Fruit fly (Drosophila melanogaster) whole organism, embryonic: ENCODE results near the gene Dok.

Source experiments
- Antp ChIP-seq: fragments of 200-800 bp; sonication (Bioruptor generic); optimal IDR thresholded peaks from 3 replicates; lab custom pipeline; 2016; ENCODE audit warnings: missing biosample characterization, missing genetic modification characterization
- Awh ChIP-seq: fragments of 200-800 bp; sonication (Bioruptor generic); IDR thresholded peaks from 2 replicates; pipeline ENCODE4, ENCODE4 v1.3.6; 2022; ENCODE audit warnings: missing biosample characterization, missing genetic modification characterization
- B-H2 ChIP-seq: fragments of 200-800 bp; sonication (Bioruptor generic); optimal IDR thresholded peaks from 2 replicates; lab custom pipeline; 2018; ENCODE audit warnings: missing biosample characterization, mild to moderate bottlenecking, missing genetic modification characterization
- Bgb ChIP-seq: fragments of 200-800 bp; sonication (Bioruptor generic); IDR thresholded peaks from 2 replicates; pipeline ENCODE4 v1.3.6; 2022; ENCODE audit warnings: missing biosample characterization, missing genetic modification characterization; ENCODE audit not compliant: partially characterized antibody
- C15 ChIP-seq: fragments of 200-800 bp; sonication (Bioruptor generic); IDR thresholded peaks from 3 replicates; pipeline ENCODE4 v1.3.6; 2022; ENCODE audit warnings: missing biosample characterization, missing genetic modification characterization
- CG10462 ChIP-seq: fragments of 200-800 bp; sonication (Bioruptor generic); optimal IDR thresholded peaks from 2 replicates; lab custom pipeline; 2016; ENCODE audit warnings: missing biosample characterization, missing genetic modification characterization
- CG1233 ChIP-seq: fragments of 200-800 bp; sonication (Bioruptor generic); optimal IDR thresholded peaks from 4 replicates; lab custom pipeline; 2018; ENCODE audit warnings: missing biosample characterization, mild to moderate bottlenecking, missing genetic modification characterization
- CG13424 ChIP-seq: fragments of 200-800 bp; sonication (Bioruptor generic); optimal IDR thresholded peaks from 2 replicates; lab custom pipeline; 2019; ENCODE audit warnings: missing biosample characterization, mild to moderate bottlenecking, missing genetic modification characterization, moderate library complexity
- CG15073 ChIP-seq: fragments of 200-800 bp; sonication (Bioruptor generic); optimal IDR thresholded peaks from 2 replicates; lab custom pipeline; 2016; ENCODE audit warnings: missing biosample characterization, missing genetic modification characterization
- CG16815 ChIP-seq: fragments of 200-800 bp; sonication (Bioruptor generic); optimal IDR thresholded peaks from 3 replicates; lab custom pipeline; 2017; ENCODE audit warnings: missing biosample characterization, mild to moderate bottlenecking, missing genetic modification characterization
- CG2712 ChIP-seq: fragments of 200-800 bp; optimal IDR thresholded peaks from 3 replicates; lab custom pipeline; 2019; ENCODE audit warnings: missing biosample characterization, mild to moderate bottlenecking, missing genetic modification characterization, moderate library complexity
- CG4707 ChIP-seq: fragments of 200-800 bp; sonication (Bioruptor generic); optimal IDR thresholded peaks from 2 replicates; lab custom pipeline; 2018; ENCODE audit warnings: missing biosample characterization, mild to moderate bottlenecking, missing genetic modification characterization, moderate library complexity
- CG4730 ChIP-seq: fragments of 200-800 bp; sonication (Bioruptor generic); IDR thresholded peaks from 2 replicates; pipeline ENCODE4 v1.3.6; 2022; ENCODE audit warnings: missing biosample characterization, missing genetic modification characterization
- CG4820 ChIP-seq: fragments of 200-800 bp; sonication (Bioruptor generic); optimal IDR thresholded peaks from 3 replicates; lab custom pipeline; 2016; ENCODE audit warnings: missing biosample characterization, missing genetic modification characterization
- CG6272 ChIP-seq: fragments of 200-800 bp; sonication (Bioruptor generic); IDR thresholded peaks from 2 replicates; pipeline ENCODE4 v1.3.6; 2022; ENCODE audit warnings: missing biosample characterization, missing genetic modification characterization
- CG7556 ChIP-seq: fragments of 200-800 bp; sonication (Bioruptor generic); optimal IDR thresholded peaks from 2 replicates; lab custom pipeline; 2017; ENCODE audit warnings: missing biosample characterization, mild to moderate bottlenecking, missing genetic modification characterization
- CG8281 ChIP-seq: fragments of 200-800 bp; sonication (Bioruptor generic); optimal IDR thresholded peaks from 2 replicates; lab custom pipeline; 2018; ENCODE audit warnings: missing biosample characterization, mild to moderate bottlenecking, missing genetic modification characterization, moderate library complexity
- CG9437 ChIP-seq: fragments of 200-800 bp; sonication (Bioruptor generic); optimal IDR thresholded peaks from 2 replicates; lab custom pipeline; 2018; ENCODE audit warnings: missing biosample characterization, mild to moderate bottlenecking, missing genetic modification characterization
- CG9817 ChIP-seq: fragments of 200-800 bp; sonication (Bioruptor generic); optimal IDR thresholded peaks from 2 replicates; lab custom pipeline; 2018; ENCODE audit warnings: missing biosample characterization, mild to moderate bottlenecking, missing genetic modification characterization, moderate library complexity
- CHES-1-like ChIP-seq: fragments of 200-800 bp; sonication (Bioruptor generic); optimal IDR thresholded peaks from 2 replicates; lab custom pipeline; 2016; ENCODE audit warnings: missing biosample characterization, missing genetic modification characterization
- D19A ChIP-seq: fragments of 200-800 bp; optimal IDR thresholded peaks from 3 replicates; lab custom pipeline; 2019; ENCODE audit warnings: missing biosample characterization, mild to moderate bottlenecking, missing genetic modification characterization, moderate library complexity
- D19B ChIP-seq: fragments of 200-800 bp; sonication (Bioruptor generic); optimal IDR thresholded peaks from 2 replicates; lab custom pipeline; 2017; ENCODE audit warnings: missing biosample characterization, mild to moderate bottlenecking, missing genetic modification characterization
- Dref ChIP-seq: fragments of 200-800 bp; sonication (Bioruptor generic); IDR thresholded peaks from 2 replicates; pipeline ENCODE4 v1.3.6; 2022; ENCODE audit warnings: missing biosample characterization, missing genetic modification characterization
- Ets65A ChIP-seq: fragments of 200-800 bp; sonication (Bioruptor generic); peaks from one replicate; lab custom pipeline; 2016; ENCODE audit warnings: missing biosample characterization, missing genetic modification characterization
- Fer3 ChIP-seq: fragments of 200-800 bp; sonication (Bioruptor generic); optimal IDR thresholded peaks from 2 replicates; lab custom pipeline; 2018; ENCODE audit warnings: missing biosample characterization, mild to moderate bottlenecking, missing genetic modification characterization, moderate library complexity
- H2.0 ChIP-seq: fragments of 200-800 bp; sonication (Bioruptor generic); IDR thresholded peaks from 2 replicates; pipeline ENCODE4 v1.3.6; 2022; ENCODE audit warnings: missing biosample characterization, missing genetic modification characterization
- Vsx1 ChIP-seq: fragments of 200-800 bp; sonication (Bioruptor generic); optimal IDR thresholded peaks from 2 replicates; lab custom pipeline; 2017; ENCODE audit warnings: missing biosample characterization, mild to moderate bottlenecking, missing genetic modification characterization, missing genetic modification reagents
- abd-A ChIP-seq: fragments of 200-800 bp; sonication (Bioruptor generic); optimal IDR thresholded peaks from 3 replicates; lab custom pipeline; 2019; ENCODE audit warnings: missing biosample characterization, mild to moderate bottlenecking, missing genetic modification characterization, moderate library complexity
- aop ChIP-seq: fragments of 200-800 bp; sonication (Bioruptor generic); IDR thresholded peaks from 2 replicates; pipeline ENCODE4 v1.3.6; 2022; ENCODE audit warnings: missing biosample characterization, missing genetic modification characterization
- ase ChIP-seq: fragments of 200-800 bp; sonication (Bioruptor generic); IDR thresholded peaks from 3 replicates; pipeline ENCODE4 v1.3.6; 2022; ENCODE audit warnings: missing biosample characterization, missing genetic modification characterization
- caup ChIP-seq: fragments of 200-800 bp; sonication (Bioruptor generic); optimal IDR thresholded peaks from 3 replicates; lab custom pipeline; 2017; ENCODE audit warnings: missing biosample characterization, mild to moderate bottlenecking, missing genetic modification characterization, moderate library complexity; ENCODE audit not compliant: severe bottlenecking
- chif ChIP-seq, 2 experiments: fragments of 200-800 bp; sonication (Bioruptor generic); optimal IDR thresholded peaks; 3 replicates each; lab custom pipeline; 2016; ENCODE audit warnings: missing biosample characterization in 2 of 2, missing genetic modification characterization in 2 of 2
- corto ChIP-seq: fragments of 200-800 bp; sonication (Bioruptor generic); optimal IDR thresholded peaks from 2 replicates; lab custom pipeline; 2016; ENCODE audit warnings: missing biosample characterization, mild to moderate bottlenecking, missing genetic modification characterization, moderate library complexity
- da ChIP-seq: fragments of 200-800 bp; sonication (Bioruptor generic); optimal IDR thresholded peaks from 2 replicates; lab custom pipeline; 2016; ENCODE audit warnings: missing biosample characterization, missing genetic modification characterization
- danr ChIP-seq: fragments of 200-800 bp; sonication (Bioruptor generic); IDR thresholded peaks from 2 replicates; pipeline ENCODE4 v1.3.6; 2022; ENCODE audit warnings: missing biosample characterization, missing genetic modification characterization
- dpn ChIP-seq, 2 experiments: fragments of 200-800 bp; sonication (Bioruptor generic); optimal IDR thresholded peaks; 3 replicates each; lab custom pipeline; 2016; ENCODE audit warnings: missing biosample characterization in 2 of 2, missing genetic modification characterization in 2 of 2
- ind ChIP-seq: fragments of 200-800 bp; sonication (Bioruptor generic); optimal IDR thresholded peaks from 3 replicates; lab custom pipeline; 2016; ENCODE audit warnings: missing biosample characterization, missing genetic modification characterization
- jumu ChIP-seq: fragments of 200-800 bp; sonication (Bioruptor generic); optimal IDR thresholded peaks from 3 replicates; lab custom pipeline; 2016; ENCODE audit warnings: missing biosample characterization, missing genetic modification characterization
- kah ChIP-seq: fragments of 200-800 bp; sonication (Bioruptor generic); optimal IDR thresholded peaks from 2 replicates; lab custom pipeline; 2018; ENCODE audit warnings: missing biosample characterization, mild to moderate bottlenecking, missing genetic modification characterization
- ken ChIP-seq: fragments of 200-800 bp; sonication (Bioruptor generic); IDR thresholded peaks from 3 replicates; pipeline ENCODE4 v1.3.6; 2022; ENCODE audit warnings: missing biosample characterization, missing genetic modification characterization
- nerfin-1 ChIP-seq: fragments of 200-800 bp; sonication (Bioruptor generic); optimal IDR thresholded peaks from 3 replicates; lab custom pipeline; 2019; ENCODE audit warnings: missing biosample characterization, mild to moderate bottlenecking, missing genetic modification characterization, moderate library complexity
- p53 ChIP-seq: fragments of 200-800 bp; sonication (Bioruptor generic); optimal IDR thresholded peaks from 2 replicates; lab custom pipeline; 2016; ENCODE audit warnings: missing biosample characterization, missing genetic modification characterization
- pb ChIP-seq: fragments of 200-800 bp; sonication (Bioruptor generic); optimal IDR thresholded peaks from 3 replicates; lab custom pipeline; 2016; ENCODE audit warnings: missing biosample characterization, missing genetic modification characterization
- pho ChIP-seq: fragments of 200-800 bp; sonication (Bioruptor generic); optimal IDR thresholded peaks from 2 replicates; lab custom pipeline; 2016; ENCODE audit warnings: missing biosample characterization, missing genetic modification characterization
- pita ChIP-seq: fragments of 200-800 bp; sonication (Bioruptor generic); optimal IDR thresholded peaks from 2 replicates; lab custom pipeline; 2017; ENCODE audit warnings: missing biosample characterization, mild to moderate bottlenecking, missing genetic modification characterization
- psq ChIP-seq: fragments of 200-800 bp; sonication (Bioruptor generic); optimal IDR thresholded peaks from 2 replicates; lab custom pipeline; 2017; ENCODE audit warnings: missing biosample characterization, missing genetic modification characterization
- sna ChIP-seq: fragments of 200-800 bp; sonication (Bioruptor generic); IDR thresholded peaks from 2 replicates; pipeline ENCODE4 v1.3.6; 2022; ENCODE audit warnings: missing biosample characterization, missing genetic modification characterization; ENCODE audit not compliant: partially characterized antibody
- tll ChIP-seq, 2 experiments: fragments of 200-800 bp in 1 of 2; fragments of >200 bp in 1 of 2; sonication (Bioruptor generic) in 1 of 2; optimal IDR thresholded peaks; 2 replicates each; lab custom pipeline; 2017 to 2019; ENCODE audit warnings: missing biosample characterization in 2 of 2, missing genetic modification characterization in 2 of 2, mild to moderate bottlenecking in 1 of 2, moderate library complexity in 1 of 2
- tna ChIP-seq: fragments of 200-800 bp; sonication (Bioruptor generic); IDR thresholded peaks from 2 replicates; pipeline ENCODE4 v1.3.6; 2022; ENCODE audit warnings: missing biosample characterization, missing genetic modification characterization; ENCODE audit not compliant: partially characterized antibody
- vfl ChIP-seq: fragments of 200-800 bp; sonication (Bioruptor generic); optimal IDR thresholded peaks from 2 replicates; lab custom pipeline; 2016; ENCODE audit warnings: missing biosample characterization, missing genetic modification characterization
- wek ChIP-seq: fragments of 200-800 bp; sonication (Bioruptor generic); optimal IDR thresholded peaks from 3 replicates; lab custom pipeline; 2018; ENCODE audit warnings: missing biosample characterization, mild to moderate bottlenecking, missing genetic modification characterization, moderate library complexity

Gene Dok

DNA sequence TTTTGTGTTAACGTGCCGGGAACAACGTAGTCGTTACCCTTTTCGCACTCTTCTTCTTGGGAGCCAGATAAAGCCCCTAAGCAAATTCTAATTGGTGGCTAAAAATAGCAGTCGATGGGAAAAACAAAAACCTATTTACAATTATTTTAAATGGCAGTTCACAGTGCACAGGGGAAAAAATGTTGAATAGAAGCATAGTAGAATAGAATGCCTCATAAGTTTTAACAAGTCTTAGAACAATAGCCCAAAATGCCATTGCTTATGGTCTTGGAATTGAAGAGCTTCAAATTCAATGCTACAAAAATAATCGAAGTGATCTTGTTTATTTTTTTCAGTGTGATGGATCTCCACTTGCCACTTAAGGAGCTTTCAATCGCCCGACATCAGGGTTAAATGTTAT is 8.5 kb downstream of the Dok start (continued):
- TF ChIP-seq H2.0 (GFP tag; lab: Robert Waterston, UW): peak; percentile 62
- no peak for TF ChIP-seq CG4707 (GFP tag; lab: Kevin White, UChicago)
- peak; percentile 50 for TF ChIP-seq pb
- TF ChIP-seq Vsx1: peak; percentile 4
- TF ChIP-seq psq (GFP tag; lab: Kevin White, UChicago): no peak
- peak; percentile 61 for TF ChIP-seq CG4730
- peak; percentile 57 for TF ChIP-seq D19B (GFP tag; lab: Kevin White, UChicago)
- TF ChIP-seq CG10462 (GFP tag; lab: Kevin White, UChicago): peak; percentile 17
- no peak for TF ChIP-seq Bgb (GFP tag; lab: Robert Waterston, UW)
- TF ChIP-seq kah (GFP tag; lab: Kevin White, UChicago): peak; percentile 3
- peak; percentile 74 for TF ChIP-seq Antp (GFP tag; lab: Kevin White, UChicago)
- peak; percentile 43 for TF ChIP-seq jumu (GFP tag; lab: Kevin White, UChicago)
- peak; percentile 62 for TF ChIP-seq ind (GFP tag; lab: Kevin White, UChicago)
- no peak for TF ChIP-seq abd-A (tag; lab: Kevin White, UChicago)
- no peak for TF ChIP-seq Dref (GFP tag; lab: Robert Waterston, UW)
- TF ChIP-seq CHES-1-like (GFP tag; lab: Kevin White, UChicago): peak; percentile 82
- TF ChIP-seq C15 (GFP tag; lab: Robert Waterston, UW): no peak
- TF ChIP-seq CG7556 (GFP tag; lab: Kevin White, UChicago): peak; percentile 33
- TF ChIP-seq vfl: peak; percentile 46
- no peak for TF ChIP-seq CG6272 (GFP tag; lab: Robert Waterston, UW)
- no peak for TF ChIP-seq CG8281 (tag; lab: Kevin White, UChicago)
- peak; percentile 15 for TF ChIP-seq p53 (GFP tag; lab: Kevin White, UChicago)
- TF ChIP-seq caup (GFP tag; lab: Kevin White, UChicago): peak; percentile 76
- peak; percentile 49 for TF ChIP-seq CG2712 (tag; lab: Kevin White, UChicago)
- no peak for TF ChIP-seq pita (GFP tag; lab: Kevin White, UChicago)
- peak; percentile 74 for TF ChIP-seq dpn (GFP tag; optimal IDR thresholded peaks at IDR 0.05; lab: Kevin White, UChicago)
- no peak for TF ChIP-seq da (GFP tag; lab: Kevin White, UChicago)
- TF ChIP-seq CG16815 (GFP tag; lab: Kevin White, UChicago): peak; percentile 10
- TF ChIP-seq CG1233 (GFP tag; lab: Kevin White, UChicago): peak; percentile 13
- no peak for TF ChIP-seq Awh
- peak; percentile 79 for TF ChIP-seq Fer3 (tag; lab: Kevin White, UChicago)
- TF ChIP-seq B-H2: peak; percentile 26
- no peak for TF ChIP-seq CG15073
- 0 out of 3 replicates have a peak, but pooled peaks have one; percentile 41 for TF ChIP-seq ken (GFP tag; lab: Robert Waterston, UW)
- no peak for TF ChIP-seq tll (GFP tag; optimal IDR thresholded peaks at IDR 0.05; lab: Kevin White, UChicago)
- no peak for TF ChIP-seq nerfin-1 (tag; lab: Kevin White, UChicago)
- no peak for TF ChIP-seq tna (GFP tag; lab: Robert Waterston, UW)
- no peak for TF ChIP-seq ase (GFP tag; lab: Robert Waterston, UW)
- TF ChIP-seq aop (GFP tag; lab: Robert Waterston, UW): no peak
- TF ChIP-seq danr (GFP tag; lab: Robert Waterston, UW): no peak
- no peak for TF ChIP-seq sna (GFP tag; lab: Robert Waterston, UW)
- TF ChIP-seq wek (GFP tag; lab: Kevin White, UChicago): no peak
- peak; percentile 54 for TF ChIP-seq CG9437 (GFP tag; lab: Kevin White, UChicago)
- no peak for TF ChIP-seq D19A
- TF ChIP-seq CG13424: peak; percentile 62
- TF ChIP-seq chif (GFP tag; optimal IDR thresholded peaks at IDR 0.05; lab: Kevin White, UChicago): peak; percentile 39 to 60
- peak; percentile 52 for TF ChIP-seq CG4820 (GFP tag; lab: Kevin White, UChicago)
- no peak for TF ChIP-seq corto (GFP tag; lab: Kevin White, UChicago)
- peak; percentile 80 for TF ChIP-seq pho (GFP tag; lab: Kevin White, UChicago)
- peak; percentile 71 for TF ChIP-seq CG9817 (tag; lab: Kevin White, UChicago)
- peak; percentile 93 for TF ChIP-seq Ets65A (GFP tag; lab: Kevin White, UChicago)
